Worm (Caenorhabditis elegans) whole organism, L4 larva: ENCODE data around the gene mrps-10.

ENCODE experiments used
- F37D6.2 ChIP-seq: sonication (generic microtip); optimal IDR thresholded peaks from 2 replicates; lab custom pipeline; 2016; ENCODE audit warnings: mild to moderate bottlenecking, missing genetic modification characterization, missing compliant biosample characterization
- F44E2.7 ChIP-seq: fragments of 200-800 bp; sonication (Bioruptor generic); IDR thresholded peaks from 2 replicates; pipeline ENCODE4 v2.1.2; 2022; ENCODE audit warnings: missing genetic modification characterization, missing compliant biosample characterization
- F49E8.2 ChIP-seq: sonication (generic microtip); optimal IDR thresholded peaks from 2 replicates; lab custom pipeline; 2016; ENCODE audit warnings: missing compliant biosample characterization, mild to moderate bottlenecking, missing genetic modification characterization, borderline replicate concordance
- T20F7.1 ChIP-seq: fragments of 200-800 bp; sonication (Bioruptor generic); optimal IDR thresholded peaks from 2 replicates; lab custom pipeline; 2018; ENCODE audit warnings: mild to moderate bottlenecking, missing genetic modification characterization, missing compliant biosample characterization
- T26A8.4 ChIP-seq: fragments of 200-800 bp; sonication (Bioruptor generic); IDR thresholded peaks from 2 replicates; pipeline ENCODE4 v1.3.6; 2022; ENCODE audit warnings: missing genetic modification characterization, missing compliant biosample characterization
- Y5F2A.4 ChIP-seq: fragments of 200-800 bp; sonication (Bioruptor generic); optimal IDR thresholded peaks from 2 replicates; lab custom pipeline; 2018; ENCODE audit warnings: mild to moderate bottlenecking, missing genetic modification characterization, missing compliant biosample characterization
- Y75B8A.6 ChIP-seq: fragments of 200-800 bp; sonication (Bioruptor generic); IDR thresholded peaks from 2 replicates; pipeline ENCODE4 v1.3.6; 2022; ENCODE audit warnings: missing genetic modification reagents, missing genetic modification characterization, missing compliant biosample characterization
- aha-1 ChIP-seq: fragments of 150-350 bp; peaks from one replicate; lab custom pipeline; 2014; ENCODE audit warnings: missing biosample characterization, missing genetic modification characterization
- arid-1 ChIP-seq: fragments of 200-800 bp; sonication (Bioruptor generic); conservative IDR thresholded peaks from 2 replicates; pipeline ENCODE4 v1.3.6; 2022; ENCODE audit warnings: missing genetic modification reagents, missing genetic modification characterization, missing compliant biosample characterization
- ceh-32 ChIP-seq: sonication (generic microtip); optimal IDR thresholded peaks from 2 replicates; lab custom pipeline; 2016; ENCODE audit warnings: mild to moderate bottlenecking, missing genetic modification characterization, missing compliant biosample characterization; ENCODE audit not compliant: poor library complexity
- ceh-44 ChIP-seq: fragments of 200-800 bp; sonication (Bioruptor generic); IDR thresholded peaks from 2 replicates; pipeline ENCODE4 v1.3.6; 2022; ENCODE audit warnings: missing genetic modification reagents, missing genetic modification characterization, missing compliant biosample characterization
- cey-2 ChIP-seq: sonication (generic microtip); optimal IDR thresholded peaks from 3 replicates; lab custom pipeline; 2017; ENCODE audit warnings: missing genetic modification characterization, mild to moderate bottlenecking, missing compliant biosample characterization, antibody characterized with exemption, borderline replicate concordance; ENCODE audit not compliant: insufficient read depth
- ctbp-1 ChIP-seq: fragments of 200-800 bp; sonication (Bioruptor generic); IDR thresholded peaks from 2 replicates; pipeline ENCODE4 v1.3.6; 2022; ENCODE audit warnings: missing genetic modification reagents, missing genetic modification characterization, missing compliant biosample characterization
- daf-16 ChIP-seq, 3 experiments: sonication (generic microtip); optimal IDR thresholded peaks; 2 replicates each; lab custom pipeline; 2016 to 2017; ENCODE audit warnings: missing genetic modification characterization in 3 of 3, missing genetic modification reagents in 3 of 3, mild to moderate bottlenecking in 2 of 3, missing compliant biosample characterization in 2 of 3, missing biosample characterization in 1 of 3, moderate library complexity in 1 of 3
- daf-8 ChIP-seq: fragments of 200-800 bp; sonication (Bioruptor generic); IDR thresholded peaks from 2 replicates; pipeline ENCODE4 v1.3.6; 2022; ENCODE audit warnings: missing genetic modification characterization, missing compliant biosample characterization
- dmd-6 ChIP-seq: fragments of 200-800 bp; sonication (Bioruptor generic); IDR thresholded peaks from 2 replicates; pipeline ENCODE4 v1.3.6; 2022; ENCODE audit warnings: missing genetic modification reagents, missing genetic modification characterization, missing compliant biosample characterization
- duxl-1 ChIP-seq: sonication (generic microtip); optimal IDR thresholded peaks from 2 replicates; lab custom pipeline; 2016; ENCODE audit warnings: mild to moderate bottlenecking, missing genetic modification characterization, moderate library complexity, missing compliant biosample characterization; ENCODE audit not compliant: poor library complexity
- fos-1 ChIP-seq: fragments of 150-350 bp; optimal IDR thresholded peaks from 2 replicates; lab custom pipeline; 2014; ENCODE audit warnings: missing biosample characterization, missing genetic modification characterization
- hlh-11 ChIP-seq: fragments of 200-800 bp; sonication (Bioruptor generic); optimal IDR thresholded peaks from 2 replicates; lab custom pipeline; 2018; ENCODE audit warnings: mild to moderate bottlenecking, missing genetic modification characterization, missing compliant biosample characterization
- hlh-30 ChIP-seq: sonication (generic microtip); optimal IDR thresholded peaks from 2 replicates; lab custom pipeline; 2017; ENCODE audit warnings: antibody characterized with exemption, mild to moderate bottlenecking, missing genetic modification characterization, missing compliant biosample characterization; ENCODE audit not compliant: insufficient read depth
- hmg-1.1 ChIP-seq: fragments of 200-800 bp; sonication (Bioruptor generic); IDR thresholded peaks from 2 replicates; pipeline ENCODE4 v1.3.6; 2022; ENCODE audit warnings: missing genetic modification reagents, missing genetic modification characterization, missing compliant biosample characterization
- jun-1 ChIP-seq: fragments of 150-350 bp; optimal IDR thresholded peaks from 2 replicates; lab custom pipeline; 2014; ENCODE audit warnings: missing biosample characterization, missing genetic modification reagents, missing genetic modification characterization
- lim-7 ChIP-seq: fragments of 200-800 bp; sonication (Bioruptor generic); IDR thresholded peaks from 2 replicates; pipeline ENCODE4 v1.3.6; 2022; ENCODE audit warnings: missing genetic modification characterization, missing compliant biosample characterization
- lin-1 ChIP-seq: fragments of 200-800 bp; sonication (Bioruptor generic); IDR thresholded peaks from 2 replicates; pipeline ENCODE4 v1.3.6; 2022; ENCODE audit warnings: missing genetic modification reagents, missing genetic modification characterization, missing compliant biosample characterization
- lin-15B ChIP-seq: fragments of 150-350 bp; sonication (generic microtip); optimal IDR thresholded peaks from 3 replicates; lab custom pipeline; 2014; ENCODE audit warnings: missing biosample characterization, missing genetic modification characterization
- lin-29 ChIP-seq: fragments of 200-800 bp; sonication (Bioruptor generic); IDR thresholded peaks from 2 replicates; pipeline ENCODE4 v1.3.6; 2022; ENCODE audit warnings: missing genetic modification reagents, missing genetic modification characterization, missing compliant biosample characterization
- lin-38 ChIP-seq: fragments of 200-800 bp; sonication (Bioruptor generic); IDR thresholded peaks from 2 replicates; pipeline ENCODE4 v1.3.6; 2022; ENCODE audit warnings: missing genetic modification reagents, missing genetic modification characterization, missing compliant biosample characterization
- lin-39 ChIP-seq: fragments of 150-350 bp; optimal IDR thresholded peaks from 2 replicates; lab custom pipeline; 2014; ENCODE audit warnings: missing biosample characterization, missing genetic modification reagents, missing genetic modification characterization
- lir-3 ChIP-seq: sonication (generic microtip); optimal IDR thresholded peaks from 2 replicates; lab custom pipeline; 2016; ENCODE audit warnings: mild to moderate bottlenecking, missing genetic modification characterization, missing compliant biosample characterization
- madf-5 ChIP-seq, 2 experiments: fragments of 200-800 bp; sonication (Bioruptor generic); IDR thresholded peaks; 2 replicates each; pipeline ENCODE4 v1.3.6; 2022; ENCODE audit warnings: missing compliant biosample characterization in 2 of 2, missing genetic modification characterization in 2 of 2
- mdl-1 ChIP-seq, 2 experiments: fragments of 150-350 bp in 1 of 2; sonication (generic microtip) in 1 of 2; optimal IDR thresholded peaks; 2 replicates each; lab custom pipeline; 2014 to 2017; ENCODE audit warnings: missing biosample characterization in 2 of 2, missing genetic modification characterization in 2 of 2
- mdt-29 ChIP-seq: fragments of 200-800 bp; sonication (Bioruptor generic); IDR thresholded peaks from 2 replicates; pipeline ENCODE4 v1.3.6; 2022; ENCODE audit warnings: missing genetic modification reagents, missing genetic modification characterization, missing compliant biosample characterization
- mep-1 ChIP-seq: fragments of 150-350 bp; sonication (generic microtip); optimal IDR thresholded peaks from 3 replicates; lab custom pipeline; 2014; ENCODE audit warnings: missing biosample characterization, missing genetic modification characterization
- mes-2 ChIP-seq: sonication (generic microtip); optimal IDR thresholded peaks from 2 replicates; lab custom pipeline; 2016; ENCODE audit warnings: missing genotype, mild to moderate bottlenecking, missing genetic modification characterization, missing compliant biosample characterization; ENCODE audit not compliant: poor library complexity, severe bottlenecking
- nhr-111 ChIP-seq: fragments of 200-800 bp; sonication (Bioruptor generic); optimal IDR thresholded peaks from 2 replicates; lab custom pipeline; 2018; ENCODE audit warnings: mild to moderate bottlenecking, missing genetic modification characterization, missing compliant biosample characterization
- nhr-28 ChIP-seq: fragments of 150-350 bp; optimal IDR thresholded peaks from 2 replicates; lab custom pipeline; 2014; ENCODE audit warnings: missing biosample characterization, missing genetic modification characterization
- pha-4 ChIP-seq, 2 experiments: fragments of 150-350 bp in 1 of 2; fragments of 200-800 bp in 1 of 2; sonication (Bioruptor generic) in 1 of 2; IDR thresholded peaks in 1 of 2; optimal IDR thresholded peaks in 1 of 2; 2 replicates each; pipeline versions ENCODE4 v1.3.6 to Lab custom; 2014 to 2022; ENCODE audit warnings: missing genetic modification characterization in 2 of 2, missing genetic modification reagents in 2 of 2, missing biosample characterization in 1 of 2, missing compliant biosample characterization in 1 of 2
- php-3 ChIP-seq: fragments of 200-800 bp; sonication (Bioruptor generic); IDR thresholded peaks from 2 replicates; pipeline ENCODE4 v1.3.6; 2022; ENCODE audit warnings: missing genetic modification reagents, missing genetic modification characterization, missing compliant biosample characterization
- rbr-2 ChIP-seq: sonication (generic microtip); optimal IDR thresholded peaks from 2 replicates; lab custom pipeline; 2016; ENCODE audit warnings: missing genotype, missing genetic modification characterization, missing compliant biosample characterization
- sdz-12 ChIP-seq: fragments of 200-800 bp; sonication (Bioruptor generic); optimal IDR thresholded peaks from 2 replicates; lab custom pipeline; 2018; ENCODE audit warnings: mild to moderate bottlenecking, missing genetic modification characterization, missing compliant biosample characterization
- snpc-1.2 ChIP-seq: fragments of 200-800 bp; sonication (Bioruptor generic); IDR thresholded peaks from 2 replicates; pipeline ENCODE4 v1.3.6; 2022; ENCODE audit warnings: missing genetic modification reagents, missing genetic modification characterization, missing compliant biosample characterization
- spr-1 ChIP-seq: sonication (generic microtip); optimal IDR thresholded peaks from 2 replicates; lab custom pipeline; 2016; ENCODE audit warnings: mild to moderate bottlenecking, missing genetic modification characterization, missing compliant biosample characterization
- tra-1 ChIP-seq: fragments of 200-800 bp; sonication (Bioruptor generic); IDR thresholded peaks from 2 replicates; pipeline ENCODE4 v1.3.6; 2022; ENCODE audit warnings: missing genetic modification reagents, missing genetic modification characterization, missing compliant biosample characterization
- zfp-2 ChIP-seq: sonication (generic microtip); optimal IDR thresholded peaks from 2 replicates; lab custom pipeline; 2016; ENCODE audit warnings: mild to moderate bottlenecking, missing genetic modification characterization, missing compliant biosample characterization
- zfp-3 ChIP-seq: fragments of 200-800 bp; sonication (Bioruptor generic); conservative IDR thresholded peaks from 2 replicates; pipeline ENCODE4 v1.3.6; 2022; ENCODE audit warnings: missing genetic modification reagents, missing genetic modification characterization, missing compliant biosample characterization
- ztf-7 ChIP-seq: fragments of 150-350 bp; optimal IDR thresholded peaks from 2 replicates; lab custom pipeline; 2014; ENCODE audit warnings: missing biosample characterization, missing genetic modification characterization

mrps-10 gene

DNA sequence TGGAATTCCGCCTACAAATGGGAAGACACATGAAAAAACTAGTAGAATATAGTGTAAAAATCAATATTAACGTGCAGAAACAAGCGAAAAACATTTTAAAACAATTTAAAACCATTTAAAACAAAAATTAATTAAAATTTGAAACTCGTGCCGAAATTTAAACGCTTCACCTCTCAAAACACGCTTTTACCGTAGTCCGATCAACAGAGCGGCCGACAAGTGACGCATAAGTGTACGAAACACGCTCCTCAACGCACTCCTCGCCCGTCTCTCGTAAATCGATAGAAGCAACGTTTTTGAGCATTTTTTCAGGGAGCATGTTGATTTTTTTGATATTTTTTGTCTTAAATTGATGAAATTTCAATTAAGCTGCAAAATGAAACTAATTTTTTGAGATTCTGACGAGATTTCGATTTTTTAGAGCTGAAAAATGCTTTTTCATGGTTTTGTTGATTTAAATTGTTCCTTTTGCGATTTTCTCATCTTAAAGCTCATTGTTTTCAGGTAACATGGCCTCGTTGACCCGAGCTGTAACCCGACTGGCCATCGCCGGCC is 21.3 kb upstream of the mrps-10 start, which contains the start of gene cox-5A (continued):
- peak; percentile 99 for TF ChIP-seq zfp-3 (GFP tag; lab: Robert Waterston, UW)
- peak; percentile 65 for TF ChIP-seq lim-7 (GFP tag; lab: Robert Waterston, UW)
- TF ChIP-seq lin-1 (GFP tag; lab: Robert Waterston, UW), result peak; percentile 96
- peak; percentile 97 for TF ChIP-seq fos-1
- peak; percentile 96 for TF ChIP-seq mdt-29 (GFP tag; lab: Robert Waterston, UW)
- TF ChIP-seq T26A8.4 (GFP tag; lab: Robert Waterston, UW), result peak; percentile 99
- TF ChIP-seq duxl-1 (tag; lab: Kevin White, UChicago), result peak; percentile 97
- TF ChIP-seq mes-2, result peak; percentile 98
- peak; percentile 97 for TF ChIP-seq F37D6.2 (tag; lab: Kevin White, UChicago)
- TF ChIP-seq mdl-1 (tag; optimal IDR thresholded peaks at IDR 0.05; lab: Kevin White, UChicago), result peak; percentile 47 to 91
- peak; percentile 97 for TF ChIP-seq jun-1 (tag; lab: Kevin White, UChicago)
- peak; percentile 89 for TF ChIP-seq lin-15B (tag; lab: Kevin White, UChicago)
- peak; percentile 78 for TF ChIP-seq lir-3
- TF ChIP-seq lin-29 (GFP tag; lab: Robert Waterston, UW), result peak; percentile 96
- peak; percentile 90 for TF ChIP-seq ceh-44
- TF ChIP-seq Y5F2A.4 (GFP tag; lab: Kevin White, UChicago), result peak; percentile 92
- TF ChIP-seq dmd-6 (GFP tag; lab: Robert Waterston, UW), result peak; percentile 99
- TF ChIP-seq spr-1 (tag; lab: Kevin White, UChicago), result peak; percentile 97
- TF ChIP-seq rbr-2 (tag; lab: Kevin White, UChicago), result peak; percentile 99
- peak; percentile 90 for TF ChIP-seq zfp-2
- peak; percentile 92; the same call in 1 of the 2 replicates for TF ChIP-seq F44E2.7 (GFP tag; lab: Robert Waterston, UW)
- TF ChIP-seq Y75B8A.6, result peak; percentile 94
- peak; percentile 98 for TF ChIP-seq arid-1 (GFP tag; lab: Robert Waterston, UW)
- peak; percentile 72 to 74; a peak in 2 of 4 replicates for TF ChIP-seq madf-5 (GFP tag; IDR thresholded peaks at IDR 0.05; lab: Robert Waterston, UW)
- peak; percentile 63 for TF ChIP-seq nhr-111 (GFP tag; lab: Kevin White, UChicago)
- peak; percentile 88 for TF ChIP-seq snpc-1.2 (GFP tag; lab: Robert Waterston, UW)

DNA sequence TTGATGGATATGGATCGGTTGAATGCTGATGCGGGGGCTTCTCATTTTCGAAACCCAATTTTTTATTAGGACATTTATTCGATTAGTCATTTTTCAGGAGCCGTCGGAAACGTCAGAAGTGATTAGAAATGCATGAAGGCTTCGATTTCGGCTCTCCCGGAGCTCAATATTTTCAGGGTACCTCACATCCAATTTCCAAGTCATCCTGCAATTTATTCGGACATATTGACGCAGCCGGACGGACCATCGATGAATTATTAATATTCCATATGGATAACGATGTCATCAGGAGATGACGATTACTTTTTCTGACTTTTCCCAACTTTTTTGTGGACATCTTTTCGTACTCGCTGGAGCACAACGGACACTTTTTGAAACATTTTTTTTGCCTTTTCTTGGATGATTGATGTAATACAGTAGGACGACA is 19.7 kb upstream of the mrps-10 start:
- TF ChIP-seq zfp-3 (GFP tag; lab: Robert Waterston, UW), result no peak; the same call in 1 of the 2 replicates
- TF ChIP-seq T26A8.4 (GFP tag; lab: Robert Waterston, UW), result peak; percentile 73
- TF ChIP-seq mep-1 (tag; lab: Kevin White, UChicago), result peak; percentile 64
- peak; percentile 33; the same call in 1 of the 2 replicates for TF ChIP-seq mdt-29 (GFP tag; lab: Robert Waterston, UW)
- no peak for TF ChIP-seq ceh-32 (tag; lab: Kevin White, UChicago)
- TF ChIP-seq lin-39, result no peak
- TF ChIP-seq tra-1 (GFP tag; lab: Robert Waterston, UW), result no peak
- TF ChIP-seq php-3 (GFP tag; lab: Robert Waterston, UW), result 0 out of 2 replicates have a peak, but pooled peaks have one; percentile 34
- no peak for TF ChIP-seq sdz-12
- TF ChIP-seq ztf-7 (tag; lab: Kevin White, UChicago), result no peak
- TF ChIP-seq lin-38 (GFP tag; lab: Robert Waterston, UW), result peak; percentile 72
- TF ChIP-seq ctbp-1, result 0 out of 2 replicates have a peak, but pooled peaks have one; percentile 34
- TF ChIP-seq aha-1 (tag; lab: Kevin White, UChicago), result peak; percentile 85
- TF ChIP-seq pha-4 (GFP tag; IDR thresholded peaks at IDR 0.05; lab: Robert Waterston, UW), result peak; percentile 53; the same call in 1 of the 2 replicates
- TF ChIP-seq pha-4 (tag; optimal IDR thresholded peaks at IDR 0.05; lab: Kevin White, UChicago), result no peak
- no peak for TF ChIP-seq lir-3
- TF ChIP-seq mes-2, result peak; percentile 1
- TF ChIP-seq F49E8.2, result peak; percentile 26
- TF ChIP-seq hmg-1.1 (GFP tag; lab: Robert Waterston, UW), result 0 out of 2 replicates have a peak, but pooled peaks have one; percentile 10
- peak; percentile 8 for TF ChIP-seq hlh-11 (tag; lab: Kevin White, UChicago)
- no peak for TF ChIP-seq daf-16 (GFP tag; optimal IDR thresholded peaks at IDR 0.05; lab: Kevin White, UChicago)
- peak; percentile 32 for TF ChIP-seq daf-16 (tag; optimal IDR thresholded peaks at IDR 0.05; lab: Kevin White, UChicago)
- no peak for TF ChIP-seq T20F7.1
- TF ChIP-seq cey-2, result no peak
- peak; percentile 64 for TF ChIP-seq spr-1 (tag; lab: Kevin White, UChicago)
- no peak for TF ChIP-seq daf-8
- TF ChIP-seq hlh-30 (tag; lab: Kevin White, UChicago), result no peak
- TF ChIP-seq nhr-28 (tag; lab: Kevin White, UChicago), result no peak
